Worm (Caenorhabditis elegans): ENCODE results near the gene nob-1.

- no peak for TF ChIP-seq ceh-82 (tag; optimal IDR thresholded peaks at IDR 0.05)
- no peak for TF ChIP-seq zag-1 (tag; optimal IDR thresholded peaks at IDR 0.05)
- TF ChIP-seq nhr-76 (tag; optimal IDR thresholded peaks at IDR 0.05): no peak
- TF ChIP-seq aly-2 (tag; optimal IDR thresholded peaks at IDR 0.05): no peak
- TF ChIP-seq pha-4 (GFP tag; IDR thresholded peaks at IDR 0.05): no peak
- TF ChIP-seq pha-4 (tag; optimal IDR thresholded peaks at IDR 0.05): no peak
- TF ChIP-seq zfp-3 (GFP tag; conservative IDR thresholded peaks at IDR 0.05): no peak
- TF ChIP-seq ama-1 (optimal IDR thresholded peaks at IDR 0.05): no peak
- no peak for TF ChIP-seq ztf-11 (tag; optimal IDR thresholded peaks at IDR 0.05)
- no peak for TF ChIP-seq nhr-111 (GFP tag; optimal IDR thresholded peaks at IDR 0.05)
These were observed 19.6 kb downstream of the nob-1 start for ce11 chrIII:12064494-12064893.
